Worm (Caenorhabditis elegans) whole organism, midembryonic: ENCODE data around the gene fbxa-31.

ENCODE experiments used
- cog-1 ChIP-seq: sonication (generic microtip); optimal IDR thresholded peaks from 2 replicates; lab custom pipeline; 2016; ENCODE audit warnings: missing genetic modification characterization, missing compliant biosample characterization
- med-1 ChIP-seq: sonication (generic microtip); optimal IDR thresholded peaks from 2 replicates; lab custom pipeline; 2017; ENCODE audit warnings: missing genetic modification characterization, mild to moderate bottlenecking, missing compliant biosample characterization, antibody characterized with exemption, missing genetic modification reagents; ENCODE audit not compliant: insufficient read depth
- ref-1 ChIP-seq: fragments of 200-800 bp; sonication (Bioruptor generic); conservative IDR thresholded peaks from 2 replicates; pipeline ENCODE4 v1.3.6; 2022; ENCODE audit warnings: missing genetic modification reagents, missing genetic modification characterization, missing compliant biosample characterization

DNA sequence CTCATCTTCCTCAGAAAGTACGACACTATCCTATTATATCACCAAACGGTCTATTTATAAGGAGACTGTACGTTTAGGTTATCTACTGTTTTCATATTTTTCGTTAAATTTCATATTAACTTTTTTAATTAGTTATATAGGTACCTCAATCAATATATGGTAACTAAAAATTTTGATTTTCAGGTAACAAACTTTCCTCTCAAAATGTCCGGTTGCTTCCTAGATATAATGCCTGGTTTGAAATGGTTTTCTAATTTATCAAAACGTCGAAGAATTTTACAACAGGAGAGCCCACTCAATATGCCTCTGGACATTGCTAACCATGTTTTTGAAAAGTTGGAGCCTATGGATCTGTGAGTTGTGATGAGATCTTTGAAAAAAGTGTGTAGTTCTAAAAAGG is 26.4 kb upstream of the fbxa-31 start, which contains the start of gene fbxa-28:
- TF ChIP-seq cog-1 (no peak), med-1 (GFP tag; lab: Kevin White, UChicago) (no peak), ref-1 (GFP tag; lab: Robert Waterston, UW) (no peak)
